Worm (Caenorhabditis elegans) whole organism, young adult: ENCODE measurements around the gene ilcr-2.

Experiments used
- B0019.2 ChIP-seq: fragments of 200-800 bp; sonication (Bioruptor generic); conservative IDR thresholded peaks from 2 replicates; pipeline ENCODE4 v1.3.6; 2022; ENCODE audit warnings: missing genetic modification reagents, missing genetic modification characterization, missing compliant biosample characterization
- B0035.1 ChIP-seq: sonication (generic microtip); optimal IDR thresholded peaks from 2 replicates; lab custom pipeline; 2016; ENCODE audit warnings: missing genetic modification characterization, mild to moderate bottlenecking, missing compliant biosample characterization, missing genotype, missing genetic modification reagents
- B0336.3 ChIP-seq: fragments of 200-800 bp; sonication (Bioruptor generic); IDR thresholded peaks from 2 replicates; pipeline ENCODE4 v1.3.6; 2022; ENCODE audit warnings: missing genetic modification characterization, missing compliant biosample characterization
- C06A6.2 ChIP-seq: fragments of 200-800 bp; sonication (Bioruptor generic); conservative IDR thresholded peaks from 2 replicates; pipeline ENCODE4 v1.3.6; 2022; ENCODE audit warnings: missing genetic modification characterization, missing compliant biosample characterization
- F57A8.1 ChIP-seq: fragments of 200-800 bp; sonication (Bioruptor generic); optimal IDR thresholded peaks from 2 replicates; lab custom pipeline; 2018; ENCODE audit warnings: mild to moderate bottlenecking, missing genetic modification characterization, moderate library complexity, missing compliant biosample characterization
- K12H6.12 ChIP-seq: fragments of 200-800 bp; sonication (Bioruptor generic); optimal IDR thresholded peaks from 2 replicates; lab custom pipeline; 2018; ENCODE audit warnings: mild to moderate bottlenecking, missing genetic modification characterization, missing compliant biosample characterization
- Y79H2A.3 ChIP-seq: fragments of 200-800 bp; sonication (Bioruptor generic); conservative IDR thresholded peaks from 2 replicates; pipeline ENCODE4 v1.3.6; 2022; ENCODE audit warnings: missing genetic modification reagents, missing genetic modification characterization, missing compliant biosample characterization
- Y95B8A.8 ChIP-seq: fragments of 200-800 bp; sonication (Bioruptor generic); IDR thresholded peaks from 2 replicates; pipeline ENCODE4 v1.3.6; 2022; ENCODE audit warnings: missing genetic modification reagents, missing genetic modification characterization, missing compliant biosample characterization
- ama-1 ChIP-seq, 3 experiments: fragments of 150-350 bp in 1 of 3; sonication (generic microtip) in 2 of 3; optimal IDR thresholded peaks; 2 replicates each; lab custom pipeline; 2014 to 2018; ENCODE audit warnings: missing biosample characterization in 2 of 3, missing genetic modification characterization in 2 of 3, missing genetic modification reagents in 2 of 3
- aptf-2 ChIP-seq: fragments of 200-800 bp; sonication (Bioruptor generic); conservative IDR thresholded peaks from 2 replicates; pipeline ENCODE4 v1.3.6; 2022; ENCODE audit warnings: missing genetic modification reagents, missing genetic modification characterization, missing compliant biosample characterization
- aptf-3 ChIP-seq: fragments of 200-800 bp; sonication (Bioruptor generic); IDR thresholded peaks from 2 replicates; pipeline ENCODE4 v1.3.6; 2022; ENCODE audit warnings: missing genetic modification characterization, missing compliant biosample characterization
- atf-7 ChIP-seq: sonication (generic microtip); optimal IDR thresholded peaks from 2 replicates; lab custom pipeline; 2017; ENCODE audit warnings: mild to moderate bottlenecking, missing genetic modification characterization, missing compliant biosample characterization
- attf-5 ChIP-seq: fragments of 200-800 bp; sonication (Bioruptor generic); optimal IDR thresholded peaks from 2 replicates; lab custom pipeline; 2018; ENCODE audit warnings: mild to moderate bottlenecking, missing genetic modification characterization, missing compliant biosample characterization
- ccch-3 ChIP-seq: fragments of 200-800 bp; sonication (Bioruptor generic); optimal IDR thresholded peaks from 2 replicates; lab custom pipeline; 2018; ENCODE audit warnings: mild to moderate bottlenecking, missing genetic modification characterization, missing compliant biosample characterization
- cebp-1 ChIP-seq, 2 experiments: fragments of 200-800 bp in 1 of 2; sonication (Bioruptor generic) in 1 of 2; sonication (generic microtip) in 1 of 2; IDR thresholded peaks in 1 of 2; optimal IDR thresholded peaks in 1 of 2; 2 replicates each; pipeline versions ENCODE4 v1.3.6 to Lab custom; 2017 to 2022; ENCODE audit warnings: missing compliant biosample characterization in 2 of 2, missing genetic modification characterization in 2 of 2, mild to moderate bottlenecking in 1 of 2, missing genetic modification reagents in 1 of 2, moderate library complexity in 1 of 2
- ceh-40 ChIP-seq: fragments of 200-800 bp; sonication (Bioruptor generic); IDR thresholded peaks from 2 replicates; pipeline ENCODE4 v1.3.6; 2022; ENCODE audit warnings: missing genetic modification characterization, missing compliant biosample characterization
- ceh-79 ChIP-seq: sonication (generic microtip); optimal IDR thresholded peaks from 2 replicates; lab custom pipeline; 2017; ENCODE audit warnings: mild to moderate bottlenecking, missing genetic modification characterization, missing compliant biosample characterization
- die-1 ChIP-seq: sonication (generic microtip); optimal IDR thresholded peaks from 2 replicates; lab custom pipeline; 2016; ENCODE audit warnings: missing genotype, mild to moderate bottlenecking, missing genetic modification characterization, missing compliant biosample characterization
- dox-1 ChIP-seq: fragments of 200-800 bp; sonication (Bioruptor generic); IDR thresholded peaks from 2 replicates; pipeline ENCODE4 v1.3.6; 2022; ENCODE audit warnings: missing genetic modification reagents, missing genetic modification characterization, missing compliant biosample characterization
- egrh-3 ChIP-seq: fragments of 200-800 bp; sonication (Bioruptor generic); IDR thresholded peaks from 2 replicates; pipeline ENCODE4 v1.3.6; 2022; ENCODE audit warnings: missing genetic modification reagents, missing genetic modification characterization, missing compliant biosample characterization
- let-607 ChIP-seq, 2 experiments: fragments of 200-800 bp in 1 of 2; sonication (Bioruptor generic) in 1 of 2; sonication (generic microtip) in 1 of 2; optimal IDR thresholded peaks; 2 replicates each; lab custom pipeline; 2016 to 2018; ENCODE audit warnings: mild to moderate bottlenecking in 2 of 2, missing compliant biosample characterization in 2 of 2, missing genetic modification characterization in 2 of 2, moderate library complexity in 2 of 2, missing genotype in 1 of 2
- lin-26 ChIP-seq: fragments of 200-800 bp; sonication (Bioruptor generic); IDR thresholded peaks from 2 replicates; pipeline ENCODE4 v1.3.6; 2022; ENCODE audit warnings: missing genetic modification reagents, missing genetic modification characterization, missing compliant biosample characterization
- lin-54 ChIP-seq: fragments of 200-800 bp; sonication (Bioruptor generic); optimal IDR thresholded peaks from 2 replicates; lab custom pipeline; 2018; ENCODE audit warnings: mild to moderate bottlenecking, missing genetic modification characterization, missing compliant biosample characterization
- lsl-1 ChIP-seq: fragments of 200-800 bp; sonication (Bioruptor generic); optimal IDR thresholded peaks from 2 replicates; lab custom pipeline; 2018; ENCODE audit warnings: mild to moderate bottlenecking, missing genetic modification characterization, moderate library complexity, missing compliant biosample characterization
- madf-10 ChIP-seq: sonication (generic microtip); optimal IDR thresholded peaks from 2 replicates; lab custom pipeline; 2016; ENCODE audit warnings: mild to moderate bottlenecking, missing genetic modification characterization, missing compliant biosample characterization
- madf-3 ChIP-seq: fragments of 200-800 bp; sonication (Bioruptor generic); IDR thresholded peaks from 2 replicates; pipeline ENCODE4 v1.3.6; 2022; ENCODE audit warnings: missing genetic modification reagents, missing genetic modification characterization, missing compliant biosample characterization
- madf-6 ChIP-seq: fragments of 200-800 bp; sonication (Bioruptor generic); IDR thresholded peaks from 2 replicates; pipeline ENCODE4 v1.3.6; 2022; ENCODE audit warnings: missing genetic modification reagents, missing genetic modification characterization, missing compliant biosample characterization
- nfyb-1 ChIP-seq: fragments of 200-800 bp; sonication (Bioruptor generic); IDR thresholded peaks from 2 replicates; pipeline ENCODE4 v1.3.6; 2022; ENCODE audit warnings: missing genetic modification reagents, missing genetic modification characterization, missing compliant biosample characterization
- pha-4 ChIP-seq: fragments of 150-350 bp; sonication (generic microtip); optimal IDR thresholded peaks from 2 replicates; lab custom pipeline; 2014; ENCODE audit warnings: missing biosample characterization, missing genetic modification reagents, missing genetic modification characterization
- rec-8 ChIP-seq, 2 experiments: sonication (generic microtip); optimal IDR thresholded peaks; 2 replicates each; lab custom pipeline; 2016; ENCODE audit warnings: mild to moderate bottlenecking in 2 of 2, missing genetic modification characterization in 2 of 2, missing genetic modification reagents in 2 of 2, missing genotype in 2 of 2, missing biosample characterization in 1 of 2, missing compliant biosample characterization in 1 of 2, moderate library complexity in 1 of 2
- sea-2 ChIP-seq: fragments of 200-800 bp; sonication (Bioruptor generic); IDR thresholded peaks from 2 replicates; pipeline ENCODE4 v1.3.6; 2022; ENCODE audit warnings: missing genetic modification characterization, missing compliant biosample characterization
- tbp1 ChIP-seq: fragments of 200-800 bp; sonication (Bioruptor generic); optimal IDR thresholded peaks from 2 replicates; lab custom pipeline; 2018; ENCODE audit warnings: mild to moderate bottlenecking, missing genetic modification characterization, missing compliant biosample characterization
- unc-62 ChIP-seq: fragments of 150-350 bp; optimal IDR thresholded peaks from 2 replicates; lab custom pipeline; 2014; ENCODE audit warnings: missing biosample characterization, missing genetic modification reagents, missing genetic modification characterization
- zim-3 ChIP-seq: sonication (generic microtip); optimal IDR thresholded peaks from 2 replicates; lab custom pipeline; 2017; ENCODE audit warnings: mild to moderate bottlenecking, missing genetic modification characterization, moderate library complexity, missing compliant biosample characterization
- ztf-25 ChIP-seq: fragments of 200-800 bp; sonication (Bioruptor generic); IDR thresholded peaks from 2 replicates; pipeline ENCODE4 v1.3.6; 2022; ENCODE audit warnings: missing genetic modification reagents, missing genetic modification characterization, missing compliant biosample characterization
- ztf-28 ChIP-seq: fragments of 200-800 bp; sonication (Bioruptor generic); IDR thresholded peaks from 2 replicates; pipeline ENCODE4 v1.3.6; 2022; ENCODE audit warnings: missing genetic modification reagents, missing genetic modification characterization, missing compliant biosample characterization

Gene ilcr-2

ce11 chrII:5426054-5426453, 49.0 kb upstream of the ilcr-2 start (continued):
- TF ChIP-seq C06A6.2 (peak; percentile 26; the same call in 1 of the 2 replicates), sea-2 (GFP tag; lab: Robert Waterston, UW) (no peak), atf-7 (tag; lab: Kevin White, UChicago) (peak; percentile 47), madf-10 (peak; percentile 32), ztf-25 (GFP tag; lab: Robert Waterston, UW) (no peak), nfyb-1 (GFP tag; lab: Robert Waterston, UW) (0 out of 2 replicates have a peak, but pooled peaks have one; percentile 59), egrh-3 (GFP tag; lab: Robert Waterston, UW) (0 out of 2 replicates have a peak, but pooled peaks have one; percentile 16), ceh-79 (tag; lab: Kevin White, UChicago) (no peak), B0019.2 (no peak), Y79H2A.3 (no peak), pha-4 (tag; lab: Kevin White, UChicago) (peak; percentile 45), rec-8 (tag; optimal IDR thresholded peaks at IDR 0.05; lab: Kevin White, UChicago) (no peak), lin-26 (GFP tag; lab: Robert Waterston, UW) (peak; percentile 62; the same call in 1 of the 2 replicates), lin-54 (GFP tag; lab: Kevin White, UChicago) (peak; percentile 18), Y95B8A.8 (GFP tag; lab: Robert Waterston, UW) (no peak), aptf-3 (GFP tag; lab: Robert Waterston, UW) (no peak), die-1 (peak; percentile 23), madf-6 (GFP tag; lab: Robert Waterston, UW) (no peak), ceh-40 (GFP tag; lab: Robert Waterston, UW) (no peak), F57A8.1 (GFP tag; lab: Kevin White, UChicago) (no peak), lsl-1 (no peak), dox-1 (GFP tag; lab: Robert Waterston, UW) (peak; percentile 65), B0336.3 (GFP tag; lab: Robert Waterston, UW) (peak; percentile 65; the same call in 1 of the 2 replicates), unc-62 (peak; percentile 43), K12H6.12 (peak; percentile 38), zim-3 (tag; lab: Kevin White, UChicago) (no peak)

- TF ChIP-seq aptf-2: no peak
- TF ChIP-seq sea-2 (GFP tag; lab: Robert Waterston, UW): no peak
- no peak for TF ChIP-seq K12H6.12
- TF ChIP-seq madf-3 (GFP tag; lab: Robert Waterston, UW): no peak
- TF ChIP-seq cebp-1 (GFP tag; IDR thresholded peaks at IDR 0.05; lab: Robert Waterston, UW): peak; percentile 58
- peak; percentile 68 for TF ChIP-seq cebp-1 (tag; optimal IDR thresholded peaks at IDR 0.05; lab: Kevin White, UChicago)
- no peak for TF ChIP-seq tbp1 (GFP tag; lab: Kevin White, UChicago)
- no peak for TF ChIP-seq ccch-3 (GFP tag; lab: Kevin White, UChicago)
- TF ChIP-seq ztf-28 (GFP tag; lab: Robert Waterston, UW): no peak
Measured at ce11 chrII:5426470-5426869, 48.6 kb upstream of the ilcr-2 start.

- TF ChIP-seq attf-5 (GFP tag; lab: Kevin White, UChicago) (peak; percentile 14), let-607 (tag; optimal IDR thresholded peaks at IDR 0.05; lab: Kevin White, UChicago) (peak; percentile 89 to 94), ama-1 (optimal IDR thresholded peaks at IDR 0.05; lab: Kevin White, UChicago) (no peak), ama-1 (GFP tag; optimal IDR thresholded peaks at IDR 0.05; lab: Kevin White, UChicago) (no peak), B0035.1 (tag; lab: Kevin White, UChicago) (no peak)
- TF ChIP-seq, all 124 proteins: peak for 2
Measured at ce11 chrII:5429522-5430257, 45.4 kb upstream of the ilcr-2 start, which contains the start of the genes F07F6.4 and F07F6.2. Gene F07F6.4 (minus strand): TSS chrII:5429572. Gene F07F6.2 (plus strand): TSS chrII:5430207.
